Worm (Caenorhabditis elegans): Measurements from ENCODE around the gene T24H7.9.

- TF ChIP-seq Y48G9A.11 (GFP tag; IDR thresholded peaks at IDR 0.05) (no peak), unc-39 (tag; optimal IDR thresholded peaks at IDR 0.05) (no peak)
These were observed 27.2 kb downstream of the T24H7.9 start, which contains the start of gene daf-37 for ce11 chrII:6208116-6208515.

All from whole organism, L4 larva.